Worm (Caenorhabditis elegans): ENCODE results near the gene top-2.

top-2 gene

DNA sequence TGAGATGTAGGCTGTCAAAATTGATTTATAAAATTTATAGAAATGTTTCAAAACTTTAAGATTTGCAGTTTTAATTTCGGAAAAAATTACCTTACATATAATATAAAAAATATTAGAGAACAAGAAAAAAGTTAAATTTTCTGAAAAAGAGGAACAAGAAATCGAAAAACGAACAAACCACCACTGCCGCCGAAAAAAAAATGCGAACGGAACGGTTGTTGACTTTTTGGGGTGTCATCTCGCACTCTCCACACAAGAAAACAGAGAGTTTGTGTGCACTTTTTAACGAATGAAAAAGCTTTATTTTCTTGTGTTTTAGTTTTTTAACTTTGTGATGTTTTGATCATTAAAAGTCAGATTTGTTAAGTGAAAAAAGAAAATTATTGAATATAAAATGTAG is 50.3 kb downstream of the top-2 start:
- TF ChIP-seq blmp-1 (tag; optimal IDR thresholded peaks at IDR 0.05), result no peak
- no peak for TF ChIP-seq mls-2 (tag; optimal IDR thresholded peaks at IDR 0.05)
- no peak for TF ChIP-seq flh-1 (GFP tag; optimal IDR thresholded peaks at IDR 0.05)
- TF ChIP-seq sptf-1 (tag; optimal IDR thresholded peaks at IDR 0.05), result no peak
- no peak for TF ChIP-seq drap-1 (GFP tag; optimal IDR thresholded peaks at IDR 0.05)
- no peak for TF ChIP-seq tbx-8 (GFP tag; optimal IDR thresholded peaks at IDR 0.05)
- no peak for TF ChIP-seq nhr-2 (tag; optimal IDR thresholded peaks at IDR 0.05)
- no peak for TF ChIP-seq ceh-83 (GFP tag; optimal IDR thresholded peaks at IDR 0.05)
- no peak for TF ChIP-seq mep-1 (tag; optimal IDR thresholded peaks at IDR 0.05)
- TF ChIP-seq lsy-2 (tag; optimal IDR thresholded peaks at IDR 0.05), result no peak
- no peak for TF ChIP-seq nhr-12 (tag; optimal IDR thresholded peaks at IDR 0.05)
- no peak for TF ChIP-seq pha-4 (tag; optimal IDR thresholded peaks at IDR 0.05)
- TF ChIP-seq ceh-43 (GFP tag; optimal IDR thresholded peaks at IDR 0.05), result no peak
- TF ChIP-seq zip-8 (tag; optimal IDR thresholded peaks at IDR 0.05), result no peak

DNA sequence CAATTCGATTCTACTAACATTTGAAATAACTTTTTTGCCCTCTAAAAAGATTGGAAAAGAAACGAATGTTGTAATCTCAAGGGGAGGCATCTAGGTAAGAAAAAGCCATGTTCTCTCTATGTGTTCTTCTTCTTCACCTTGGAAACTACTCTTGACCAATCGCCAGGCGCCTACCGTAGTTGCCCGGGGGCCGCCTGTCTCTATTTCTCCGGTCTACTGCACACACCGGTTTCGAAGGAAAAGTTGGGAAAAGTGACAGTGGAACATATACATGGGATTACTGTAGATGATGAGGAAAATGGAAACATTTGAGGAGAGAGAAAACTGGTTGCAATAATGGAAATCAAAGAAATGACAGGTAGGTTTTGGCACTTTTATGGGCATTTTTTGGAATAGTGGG is 51.6 kb downstream of the top-2 start:
- TF ChIP-seq lsy-2 (tag; optimal IDR thresholded peaks at IDR 0.05) (peak; percentile 44), unc-62 (GFP tag; optimal IDR thresholded peaks at IDR 0.05) (no peak), drap-1 (GFP tag; optimal IDR thresholded peaks at IDR 0.05) (no peak), nhr-28 (tag; optimal IDR thresholded peaks at IDR 0.05) (no peak), bed-3 (GFP tag; optimal IDR thresholded peaks at IDR 0.05) (no peak)

ce11 chrII:11928752-11929151 is 53.8 kb downstream of the top-2 start:
- no peak for TF ChIP-seq elt-3 (tag; optimal IDR thresholded peaks at IDR 0.05)
- no peak for TF ChIP-seq flh-1 (GFP tag; optimal IDR thresholded peaks at IDR 0.05)
- TF ChIP-seq ceh-43 (GFP tag; optimal IDR thresholded peaks at IDR 0.05), result no peak
- no peak for TF ChIP-seq lsy-2 (tag; optimal IDR thresholded peaks at IDR 0.05)
- no peak for TF ChIP-seq blmp-1 (tag; optimal IDR thresholded peaks at IDR 0.05)
- TF ChIP-seq unc-62 (GFP tag; optimal IDR thresholded peaks at IDR 0.05), result no peak
- TF ChIP-seq cnd-1 (tag; optimal IDR thresholded peaks at IDR 0.05), result no peak
- no peak for TF ChIP-seq mab-5 (tag; optimal IDR thresholded peaks at IDR 0.05)
- TF ChIP-seq lin-13 (tag; optimal IDR thresholded peaks at IDR 0.05), result no peak
- TF ChIP-seq bed-3 (GFP tag; optimal IDR thresholded peaks at IDR 0.05), result no peak
- no peak for TF ChIP-seq sptf-1 (tag; optimal IDR thresholded peaks at IDR 0.05)
- no peak for TF ChIP-seq unc-120 (tag; optimal IDR thresholded peaks at IDR 0.05; ENCODE audit: poor library complexity, severe bottlenecking)
- TF ChIP-seq ceh-39 (tag; optimal IDR thresholded peaks at IDR 0.05), result no peak
- no peak for TF ChIP-seq M03D4.4 (tag; optimal IDR thresholded peaks at IDR 0.05)
- TF ChIP-seq hlh-1 (tag; optimal IDR thresholded peaks at IDR 0.05), result no peak
- TF ChIP-seq pha-4 (tag; optimal IDR thresholded peaks at IDR 0.05), result no peak
- TF ChIP-seq nhr-12 (tag; optimal IDR thresholded peaks at IDR 0.05), result no peak
- TF ChIP-seq ham-2 (GFP tag; optimal IDR thresholded peaks at IDR 0.05), result no peak
- no peak for TF ChIP-seq snpc-4 (tag; optimal IDR thresholded peaks at IDR 0.05)

DNA sequence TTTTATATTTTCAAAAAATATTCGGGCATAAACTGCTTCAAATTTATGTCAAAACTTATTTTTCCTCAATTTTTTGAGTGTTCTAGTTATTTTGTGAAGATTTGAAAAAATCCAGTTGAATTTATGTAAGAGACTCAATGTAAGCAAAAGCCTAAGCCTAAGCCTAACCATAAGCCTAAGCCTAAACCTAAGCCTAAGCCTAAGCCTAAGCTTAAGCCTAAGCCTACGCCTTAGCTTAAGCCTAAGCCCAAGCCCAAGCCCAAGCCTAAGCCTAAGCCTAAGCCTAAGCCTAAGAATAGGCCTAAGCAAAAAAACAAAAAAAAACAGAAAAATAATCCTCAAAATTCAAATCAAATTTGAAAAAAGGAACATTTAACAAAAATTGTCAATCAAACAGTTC is 55.2 kb downstream of the top-2 start:
- TF ChIP-seq unc-120 (tag; optimal IDR thresholded peaks at IDR 0.05; ENCODE audit: poor library complexity, severe bottlenecking), result no peak
- TF ChIP-seq cnd-1 (tag; optimal IDR thresholded peaks at IDR 0.05), result no peak
